Worm (Caenorhabditis elegans) whole organism, L4/young adult: Measurements from ENCODE around the gene scl-23.
"Not testable (repeated sequence)": the region's sequence is repeated elsewhere in the genome, so short reads cannot be mapped to it uniquely, and the experiment has no call there.

Experiments
- W03F9.2 ChIP-seq: fragments of 150-350 bp; optimal IDR thresholded peaks from 2 replicates; lab custom pipeline; 2014; ENCODE audit warnings: missing biosample characterization, missing genetic modification characterization
- dao-5 ChIP-seq: sonication (generic microtip); optimal IDR thresholded peaks from 2 replicates; lab custom pipeline; 2016; ENCODE audit warnings: missing genotype, missing genetic modification characterization, moderate library complexity, missing compliant biosample characterization
- him-1 ChIP-seq: sonication (generic microtip); optimal IDR thresholded peaks from 2 replicates; lab custom pipeline; 2016; ENCODE audit warnings: missing genotype, missing genetic modification reagents, missing genetic modification characterization, missing compliant biosample characterization

Gene scl-23

ce11 chrIV:97681-98080 is 7.8 kb upstream of the scl-23 start:
- TF ChIP-seq W03F9.2 (tag; lab: Kevin White, UChicago), result no peak
- TF ChIP-seq dao-5 (tag; lab: Kevin White, UChicago), result no peak
- TF ChIP-seq him-1 (tag; lab: Kevin White, UChicago), result no peak

- TF ChIP-seq dao-5 (tag; lab: Kevin White, UChicago) (no peak), him-1 (tag; lab: Kevin White, UChicago) (no peak), W03F9.2 (tag; lab: Kevin White, UChicago) (no peak)
Observed at ce11 chrIV:91680-92079, 1.8 kb upstream of the scl-23 start, which contains the start of gene tpa-1. TSS of gene tpa-1 (plus strand) at chrIV:91980.

- TF ChIP-seq W03F9.2 (tag; lab: Kevin White, UChicago) (no peak), dao-5 (tag; lab: Kevin White, UChicago) (no peak), him-1 (tag; lab: Kevin White, UChicago) (no peak)
Observed at ce11 chrIV:86744-87143, 3.1 kb downstream of the scl-23 start.

- no peak for TF ChIP-seq him-1 (tag; lab: Kevin White, UChicago)
- TF ChIP-seq dao-5 (tag; lab: Kevin White, UChicago), result no peak
- TF ChIP-seq W03F9.2 (tag; lab: Kevin White, UChicago), result no peak
Observed at ce11 chrIV:82309-82708, 7.6 kb downstream of the scl-23 start.

ce11 chrIV:81428-81827 is 8.5 kb downstream of the scl-23 start:
- TF ChIP-seq dao-5 (tag; lab: Kevin White, UChicago) (no peak), W03F9.2 (tag; lab: Kevin White, UChicago) (no peak), him-1 (tag; lab: Kevin White, UChicago) (no peak)

- TF ChIP-seq him-1 (tag; lab: Kevin White, UChicago), result no peak
- TF ChIP-seq W03F9.2 (tag; lab: Kevin White, UChicago), result no peak
- TF ChIP-seq dao-5 (tag; lab: Kevin White, UChicago), result no peak
Observed at ce11 chrIV:80943-81342, 8.9 kb downstream of the scl-23 start.

ce11 chrIV:79205-79604 is 10.7 kb downstream of the scl-23 start, which contains the start of gene T05C7.9:
TSS of gene T05C7.9 (plus strand) at chrIV:79276.
- TF ChIP-seq dao-5 (tag; lab: Kevin White, UChicago), result no peak
- TF ChIP-seq him-1 (tag; lab: Kevin White, UChicago), result no peak
- no peak for TF ChIP-seq W03F9.2 (tag; lab: Kevin White, UChicago)

- TF ChIP-seq dao-5 (tag; lab: Kevin White, UChicago) (no peak), him-1 (tag; lab: Kevin White, UChicago) (no peak), W03F9.2 (tag; lab: Kevin White, UChicago) (no peak)
Observed at ce11 chrIV:78206-78605, 11.7 kb downstream of the scl-23 start.

- no peak for TF ChIP-seq W03F9.2 (tag; lab: Kevin White, UChicago)
- no peak for TF ChIP-seq dao-5 (tag; lab: Kevin White, UChicago)
- TF ChIP-seq him-1 (tag; lab: Kevin White, UChicago), result no peak
Observed at ce11 chrIV:77421-77820, 12.5 kb downstream of the scl-23 start.

- TF ChIP-seq him-1 (tag; lab: Kevin White, UChicago), result no peak
- no peak for TF ChIP-seq dao-5 (tag; lab: Kevin White, UChicago)
- no peak for TF ChIP-seq W03F9.2 (tag; lab: Kevin White, UChicago)
Observed at ce11 chrIV:76070-76469, 13.8 kb downstream of the scl-23 start, which contains the start of gene T05C7.8. TSS of gene T05C7.8 (plus strand) at chrIV:76370.

ce11 chrIV:73175-73574 is 16.7 kb downstream of the scl-23 start:
- TF ChIP-seq him-1 (tag; lab: Kevin White, UChicago) (no peak), W03F9.2 (tag; lab: Kevin White, UChicago) (no peak), dao-5 (tag; lab: Kevin White, UChicago) (no peak)

ce11 chrIV:71266-71665 is 18.6 kb downstream of the scl-23 start:
- TF ChIP-seq dao-5 (tag; lab: Kevin White, UChicago) (no peak), him-1 (tag; lab: Kevin White, UChicago) (no peak), W03F9.2 (tag; lab: Kevin White, UChicago) (no peak)

ce11 chrIV:61448-61847 is 28.4 kb downstream of the scl-23 start, which contains the start of gene T05C7.7:
TSS of gene T05C7.7 (plus strand) at chrIV:61748.
- TF ChIP-seq him-1, W03F9.2, dao-5 (tag; lab: Kevin White, UChicago): not testable (repeated sequence)

ce11 chrIV:58818-59217 is 31.1 kb downstream of the scl-23 start, which contains the start of gene T05C7.5:
TSS of gene T05C7.5 (minus strand) at chrIV:58918.
- TF ChIP-seq W03F9.2 (tag; lab: Kevin White, UChicago) (no peak), dao-5 (tag; lab: Kevin White, UChicago) (no peak), him-1 (tag; lab: Kevin White, UChicago) (no peak)
